Worm (Caenorhabditis elegans) whole organism, L4 larva: ENCODE data around the gene srv-11.

ENCODE experiments used
- ama-1 ChIP-seq: fragments of 150-350 bp; optimal IDR thresholded peaks from 2 replicates; lab custom pipeline; 2014; ENCODE audit warnings: inconsistent platforms, mixed read lengths
- ces-1 ChIP-seq: fragments of 150-350 bp; sonication (generic microtip); optimal IDR thresholded peaks from 4 replicates; lab custom pipeline; 2014; ENCODE audit warnings: missing biosample characterization, missing genetic modification reagents, missing genetic modification characterization
- fos-1 ChIP-seq: fragments of 150-350 bp; optimal IDR thresholded peaks from 2 replicates; lab custom pipeline; 2014; ENCODE audit warnings: missing biosample characterization, missing genetic modification characterization
- lin-13 ChIP-seq: fragments of 150-350 bp; optimal IDR thresholded peaks from 2 replicates; lab custom pipeline; 2014; ENCODE audit warnings: missing biosample characterization, missing genetic modification reagents, missing genetic modification characterization
- nhr-76 ChIP-seq: fragments of 150-350 bp; optimal IDR thresholded peaks from 2 replicates; lab custom pipeline; 2014; ENCODE audit warnings: missing biosample characterization, missing genetic modification characterization
- skn-1 ChIP-seq: fragments of 150-350 bp; optimal IDR thresholded peaks from 2 replicates; lab custom pipeline; 2014; ENCODE audit warnings: missing biosample characterization, missing genetic modification characterization
- unc-130 ChIP-seq: sonication (generic microtip); optimal IDR thresholded peaks from 2 replicates; lab custom pipeline; 2016; ENCODE audit warnings: missing genetic modification reagents, missing genetic modification characterization, missing compliant biosample characterization

ce11 chrIV:16270955-16271354 lies 49.5 kb upstream of the srv-11 start, which contains the start of gene F38C2.4:
- TF ChIP-seq ces-1 (GFP tag; lab: Kevin White, UChicago) (no peak), ama-1 (lab: Kevin White, UChicago) (no peak), skn-1 (tag; lab: Kevin White, UChicago) (no peak), lin-13 (GFP tag; lab: Kevin White, UChicago) (no peak), unc-130 (GFP tag; lab: Kevin White, UChicago) (no peak), fos-1 (no peak), nhr-76 (no peak)
